Fruit fly (Drosophila melanogaster) Kc167 (cell line): ENCODE measurements around the gene Paf-AHalpha.

Experiments used
- Sin3A ChIP-seq: fragments of >200 bp; optimal IDR thresholded peaks from 2 replicates; lab custom pipeline; 2018; ENCODE audit warnings: missing external identifiers
- h ChIP-seq: fragments of >200 bp; optimal IDR thresholded peaks from 3 replicates; lab custom pipeline; 2018; ENCODE audit warnings: missing external identifiers
- insv ChIP-seq: fragments of >200 bp; optimal IDR thresholded peaks from 3 replicates; lab custom pipeline; 2018; ENCODE audit warnings: missing external identifiers
- psq ChIP-seq: fragments of >200 bp; optimal IDR thresholded peaks from 2 replicates; lab custom pipeline; 2017; ENCODE audit warnings: missing external identifiers
- ttk ChIP-seq: sonication (Bioruptor generic); optimal IDR thresholded peaks from 2 replicates; lab custom pipeline; 2017; ENCODE audit warnings: missing external identifiers

- TF ChIP-seq ttk (lab: Kevin White, UChicago) (no peak), h (lab: Kevin White, UChicago) (no peak), psq (lab: Kevin White, UChicago) (no peak), insv (lab: Kevin White, UChicago) (no peak), Sin3A (no peak)
Observed at dm6 chrX:15785429-15786239, at the start of gene Paf-AHalpha, which contains the start of gene mRpS30.
